Worm (Caenorhabditis elegans) whole organism, L3 larva: ENCODE data around the gene clc-7.

Experiments
- egl-27 ChIP-seq: sonication (generic microtip); optimal IDR thresholded peaks from 4 replicates; lab custom pipeline; 2017; ENCODE audit warnings: missing biosample characterization, missing genetic modification reagents, missing genetic modification characterization
- elt-3 ChIP-seq, 3 experiments: fragments of 150-350 bp in 1 of 3; sonication (generic microtip) in 2 of 3; optimal IDR thresholded peaks; 2 replicates in 2 of 3; 4 replicates in 1 of 3; lab custom pipeline; 2014 to 2017; ENCODE audit warnings: missing biosample characterization in 3 of 3, missing genetic modification characterization in 3 of 3
- lin-39 ChIP-seq: fragments of 150-350 bp; optimal IDR thresholded peaks from 2 replicates; lab custom pipeline; 2018; ENCODE audit warnings: missing biosample characterization, missing genetic modification reagents, missing genetic modification characterization
- nhr-237 ChIP-seq: fragments of 150-350 bp; optimal IDR thresholded peaks from 2 replicates; lab custom pipeline; 2014; ENCODE audit warnings: missing biosample characterization, missing genetic modification characterization
- nhr-25 ChIP-seq: sonication (generic microtip); optimal IDR thresholded peaks from 2 replicates; lab custom pipeline; 2017; ENCODE audit warnings: missing biosample characterization, missing genetic modification characterization
- nhr-77 ChIP-seq: fragments of 150-350 bp; optimal IDR thresholded peaks from 2 replicates; lab custom pipeline; 2014; ENCODE audit warnings: missing biosample characterization, missing genetic modification characterization
- pha-4 ChIP-seq: fragments of 150-350 bp; optimal IDR thresholded peaks from 2 replicates; lab custom pipeline; 2014; ENCODE audit warnings: missing biosample characterization, missing genetic modification reagents, missing genetic modification characterization
- pqm-1 ChIP-seq: fragments of 150-350 bp; optimal IDR thresholded peaks from 2 replicates; lab custom pipeline; 2017; ENCODE audit warnings: missing biosample characterization, missing genetic modification characterization, inconsistent platforms
- skn-1 ChIP-seq: fragments of 150-350 bp; optimal IDR thresholded peaks from 2 replicates; lab custom pipeline; 2014; ENCODE audit warnings: missing biosample characterization, missing genetic modification characterization
- snpc-4 ChIP-seq: fragments of 150-350 bp; optimal IDR thresholded peaks from 2 replicates; lab custom pipeline; 2014; ENCODE audit warnings: missing biosample characterization, missing genetic modification characterization
- tbx-2 ChIP-seq: sonication (generic microtip); optimal IDR thresholded peaks from 2 replicates; lab custom pipeline; 2016; ENCODE audit warnings: mild to moderate bottlenecking, missing genetic modification characterization, missing compliant biosample characterization
- unc-39 ChIP-seq: sonication (generic microtip); optimal IDR thresholded peaks from 4 replicates; lab custom pipeline; 2017; ENCODE audit warnings: missing biosample characterization, missing genetic modification characterization
- zag-1 ChIP-seq: fragments of 150-350 bp; optimal IDR thresholded peaks from 2 replicates; lab custom pipeline; 2014; ENCODE audit warnings: missing biosample characterization, missing genetic modification characterization
- ztf-11 ChIP-seq: fragments of 150-350 bp; optimal IDR thresholded peaks from 2 replicates; lab custom pipeline; 2014; ENCODE audit warnings: missing biosample characterization, missing genetic modification characterization

DNA sequence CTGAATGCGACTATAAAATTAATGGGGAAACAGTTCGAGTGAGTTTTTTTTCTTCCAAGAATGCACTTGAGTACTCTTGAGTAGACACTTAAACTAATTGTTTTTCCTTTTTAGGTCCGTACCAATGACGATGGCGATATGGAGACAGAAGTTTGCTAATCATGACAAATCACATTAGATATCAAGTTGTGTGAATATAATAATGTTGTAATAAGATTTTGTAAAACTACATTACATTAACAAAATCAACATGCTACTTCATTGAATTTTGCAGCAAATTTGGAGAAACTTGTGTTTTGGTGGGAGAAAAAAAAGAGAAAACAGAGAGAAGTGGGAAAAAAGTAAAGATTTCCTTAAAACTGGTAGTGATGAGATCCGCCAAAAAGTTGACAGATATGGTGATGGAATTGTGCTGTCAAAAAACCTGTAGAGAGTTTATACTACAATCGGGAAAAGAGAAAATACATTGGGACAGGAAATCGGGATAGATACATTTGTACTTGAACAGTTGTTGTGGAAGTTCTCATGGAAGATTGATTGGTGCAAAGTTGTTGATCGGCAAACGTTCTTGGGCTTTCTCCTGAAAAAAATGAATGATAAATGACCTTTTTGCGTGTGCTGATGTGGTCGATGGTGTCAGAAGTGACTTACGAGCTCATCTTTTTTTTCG, 39.8 kb upstream of the clc-7 start:
- TF ChIP-seq nhr-237 (tag; lab: Kevin White, UChicago), result no peak
- TF ChIP-seq egl-27, result no peak
- TF ChIP-seq ztf-11 (tag; lab: Kevin White, UChicago), result no peak
- no peak for TF ChIP-seq snpc-4 (tag; lab: Kevin White, UChicago)
- no peak for TF ChIP-seq nhr-25 (tag; lab: Kevin White, UChicago)
- TF ChIP-seq elt-3 (tag; optimal IDR thresholded peaks at IDR 0.05; lab: Kevin White, UChicago), result no peak
- no peak for TF ChIP-seq pqm-1
- no peak for TF ChIP-seq nhr-77 (tag; lab: Kevin White, UChicago)
- no peak for TF ChIP-seq pha-4 (tag; lab: Kevin White, UChicago)
- no peak for TF ChIP-seq unc-39 (tag; lab: Kevin White, UChicago)
- TF ChIP-seq tbx-2 (tag; lab: Kevin White, UChicago), result no peak
- TF ChIP-seq zag-1 (tag; lab: Kevin White, UChicago), result no peak
- TF ChIP-seq skn-1 (tag; lab: Kevin White, UChicago), result no peak
- peak; percentile 78 for TF ChIP-seq lin-39 (tag; lab: Kevin White, UChicago)
